Fruit fly (Drosophila melanogaster): ENCODE data around the gene Rph.

The Rph gene

DNA sequence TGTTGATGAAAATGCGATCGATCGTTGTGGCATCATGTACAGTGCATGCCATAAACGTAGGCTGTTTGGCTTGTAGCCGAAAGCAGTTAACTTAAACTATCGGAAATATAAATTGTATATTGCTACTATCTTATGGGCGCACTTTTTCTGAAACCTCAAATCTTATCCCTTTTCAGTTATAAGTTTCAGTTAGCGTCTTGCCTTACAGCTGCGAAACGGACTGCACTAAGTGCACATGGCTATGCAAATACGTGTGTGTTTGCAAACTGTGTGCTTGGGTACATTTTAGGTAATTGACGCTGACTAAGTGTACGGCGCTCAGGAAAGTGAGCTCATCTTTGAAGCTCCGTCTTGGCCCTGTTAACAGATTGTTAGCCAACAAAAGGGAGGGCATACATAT, 18.2 kb upstream of the Rph start (continued):
- TF ChIP-seq exex (tag; optimal IDR thresholded peaks at IDR 0.05) (no peak), Hmr (GFP tag; optimal IDR thresholded peaks at IDR 0.05) (peak; percentile 23), ems (GFP tag; optimal IDR thresholded peaks at IDR 0.05) (peak; percentile 42), tna (GFP tag; IDR thresholded peaks at IDR 0.05; ENCODE audit: partially characterized antibody) (no peak), CG18764 (GFP tag; optimal IDR thresholded peaks at IDR 0.05) (no peak), Pdp1 (GFP tag; optimal IDR thresholded peaks at IDR 0.05) (peak in 1 of 2 experiments; percentile 23), E2f1 (GFP tag; IDR thresholded peaks at IDR 0.05) (peak; percentile 52), kah (GFP tag; optimal IDR thresholded peaks at IDR 0.05) (peak; percentile 36), cg (GFP tag; optimal IDR thresholded peaks at IDR 0.05) (no peak), CG9215 (GFP tag; IDR thresholded peaks at IDR 0.05) (peak; percentile 22; the same call in 1 of the 2 replicates), B-H1 (GFP tag; IDR thresholded peaks at IDR 0.05) (peak; percentile 29; the same call in 1 of the 3 replicates), CG12236 (GFP tag; optimal IDR thresholded peaks at IDR 0.05) (no peak), CG4360 (GFP tag; IDR thresholded peaks at IDR 0.05) (no peak), so (GFP tag; IDR thresholded peaks at IDR 0.05) (peak; percentile 76; the same call in 2 of the 3 replicates), phol (tag; optimal IDR thresholded peaks at IDR 0.05) (peak; percentile 37), grau (tag; optimal IDR thresholded peaks at IDR 0.05) (peak; percentile 39), onecut (GFP tag; IDR thresholded peaks at IDR 0.05) (peak; percentile 29; the same call in 1 of the 2 replicates), lola (GFP tag; optimal IDR thresholded peaks at IDR 0.05) (no peak), Rfx (GFP tag; IDR thresholded peaks at IDR 0.05) (peak; percentile 66), Sox100B (GFP tag; optimal IDR thresholded peaks at IDR 0.05) (peak; percentile 59), CHES-1-like (GFP tag; optimal IDR thresholded peaks at IDR 0.05) (no peak), fd102C (GFP tag; optimal IDR thresholded peaks at IDR 0.05) (no peak), CG17359 (tag; optimal IDR thresholded peaks at IDR 0.05) (peak; percentile 63), CG5953 (GFP tag; IDR thresholded peaks at IDR 0.05) (peak; percentile 43; the same call in 1 of the 2 replicates), eyg (GFP tag; optimal IDR thresholded peaks at IDR 0.05) (no peak), Antp (GFP tag; optimal IDR thresholded peaks at IDR 0.05) (peak; percentile 41), Chrac-16 (GFP tag; optimal IDR thresholded peaks at IDR 0.05) (no peak), CG15073 (GFP tag; optimal IDR thresholded peaks at IDR 0.05) (no peak), CG15601 (tag; optimal IDR thresholded peaks at IDR 0.05) (no peak), az2 (GFP tag; optimal IDR thresholded peaks at IDR 0.05) (peak; percentile 2), Elba2 (GFP tag; optimal IDR thresholded peaks at IDR 0.05) (no peak), zen2 (GFP tag; IDR thresholded peaks at IDR 0.05; ENCODE audit: partially characterized antibody) (no peak), amos (GFP tag; IDR thresholded peaks at IDR 0.05; ENCODE audit: partially characterized antibody) (no peak), Max (GFP tag; optimal IDR thresholded peaks at IDR 0.05) (no peak), CG43689 (GFP tag; IDR thresholded peaks at IDR 0.05) (0 out of 2 replicates have a peak, but pooled peaks have one; percentile 11), ato (GFP tag; IDR thresholded peaks at IDR 0.05; ENCODE audit: partially characterized antibody) (no peak), trh (GFP tag; optimal IDR thresholded peaks at IDR 0.05) (no peak), CG7786 (GFP tag; optimal IDR thresholded peaks at IDR 0.05) (peak; percentile 2), pan (optimal IDR thresholded peaks at IDR 0.05) (no peak), pan (GFP tag; optimal IDR thresholded peaks at IDR 0.05 in 1 of 2, IDR thresholded peaks at IDR 0.05 in 1 of 2) (peak in 1 of 2 experiments; percentile 71), vfl (GFP tag; optimal IDR thresholded peaks at IDR 0.05) (no peak), pb (GFP tag; optimal IDR thresholded peaks at IDR 0.05) (peak; percentile 15), CG13894 (tag; optimal IDR thresholded peaks at IDR 0.05) (no peak), jigr1 (GFP tag; IDR thresholded peaks at IDR 0.05) (no peak), Hsf (GFP tag; optimal IDR thresholded peaks at IDR 0.05) (no peak), CG10959 (GFP tag; IDR thresholded peaks at IDR 0.05) (no peak), Hr39 (optimal IDR thresholded peaks at IDR 0.05) (no peak), CG9876 (GFP tag; optimal IDR thresholded peaks at IDR 0.05) (no peak), tll (GFP tag; optimal IDR thresholded peaks at IDR 0.05) (no peak), CG11456 (GFP tag; IDR thresholded peaks at IDR 0.05) (peak; percentile 58; the same call in 1 of the 3 replicates), tin (GFP tag; optimal IDR thresholded peaks at IDR 0.05) (no peak)

Data from whole organism, embryonic.